Worm (Caenorhabditis elegans): ENCODE results near the gene rmh-2.

The rmh-2 gene

DNA sequence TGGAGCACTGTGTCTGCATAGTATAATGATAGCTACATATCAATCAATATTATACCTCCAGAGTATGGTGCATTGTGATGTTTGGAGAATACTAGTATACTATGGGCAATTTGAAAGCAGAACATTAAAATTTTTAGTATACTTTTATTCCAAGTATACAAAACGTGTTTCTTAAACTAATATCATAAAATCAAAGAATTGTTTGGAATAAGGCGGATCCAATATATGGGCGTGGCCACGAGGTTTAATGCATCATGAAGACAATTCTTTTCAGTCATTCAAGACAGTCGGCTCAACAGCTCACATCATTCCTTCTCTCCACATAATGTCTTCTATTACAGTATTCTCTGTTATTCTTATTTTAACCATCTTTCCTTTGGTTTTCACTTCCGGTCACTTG is 50.7 kb downstream of the rmh-2 start, which contains the start of gene sdz-31:
sdz-31 (plus strand) TSS at position 301 of the 400 bp plus-strand sequence.
- TF ChIP-seq zfh-2 (GFP tag; conservative IDR thresholded peaks at IDR 0.05) (no peak), F33H1.4 (GFP tag; IDR thresholded peaks at IDR 0.05) (no peak), unc-130 (GFP tag; optimal IDR thresholded peaks at IDR 0.05) (no peak), attf-5 (GFP tag; optimal IDR thresholded peaks at IDR 0.05) (no peak), nfya-2 (GFP tag; IDR thresholded peaks at IDR 0.05) (no peak), atf-7 (tag; optimal IDR thresholded peaks at IDR 0.05) (no peak), madf-8 (GFP tag; conservative IDR thresholded peaks at IDR 0.05) (no peak), ama-1 (optimal IDR thresholded peaks at IDR 0.05) (no peak), ama-1 (GFP tag; optimal IDR thresholded peaks at IDR 0.05) (no peak), sea-2 (GFP tag; IDR thresholded peaks at IDR 0.05) (no peak), F52B5.7 (tag; optimal IDR thresholded peaks at IDR 0.05) (no peak), bed-1 (GFP tag; IDR thresholded peaks at IDR 0.05) (no peak), hmg-1.2 (GFP tag; IDR thresholded peaks at IDR 0.05) (no peak), mes-4 (tag; optimal IDR thresholded peaks at IDR 0.05) (no peak), nhr-80 (tag; optimal IDR thresholded peaks at IDR 0.05) (no peak), lin-26 (GFP tag; IDR thresholded peaks at IDR 0.05) (no peak), Y56A3A.18 (GFP tag; IDR thresholded peaks at IDR 0.05) (no peak), aptf-3 (GFP tag; IDR thresholded peaks at IDR 0.05) (no peak), C17E4.6 (GFP tag; IDR thresholded peaks at IDR 0.05) (no peak), efl-1 (GFP tag; optimal IDR thresholded peaks at IDR 0.05) (no peak)

DNA sequence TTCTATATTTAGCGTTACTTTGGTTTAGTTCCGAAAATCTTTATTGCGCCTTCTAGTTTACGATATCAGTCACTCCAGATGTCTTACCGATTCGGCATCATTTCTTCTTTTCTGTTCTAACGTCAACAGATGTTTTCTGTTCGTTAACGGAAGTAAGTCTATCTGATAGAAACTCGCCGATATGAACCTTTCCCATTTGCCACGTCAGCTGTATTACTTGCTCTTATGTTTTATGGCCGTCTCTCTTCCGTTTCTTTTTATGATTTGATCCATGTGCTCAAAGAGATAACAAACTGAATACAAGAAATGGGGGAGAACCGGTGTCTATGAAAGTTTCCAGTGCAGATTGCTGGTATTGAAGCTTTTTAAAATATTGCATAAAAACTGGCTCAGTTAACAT is 51.2 kb downstream of the rmh-2 start, which contains the start of gene srab-26:
srab-26 (minus strand) TSS at position 101 of the 400 bp plus-strand sequence.
- TF ChIP-seq nhr-80 (tag; optimal IDR thresholded peaks at IDR 0.05) (no peak), snpc-4 (GFP tag; optimal IDR thresholded peaks at IDR 0.05) (no peak), snpc-4 (tag; optimal IDR thresholded peaks at IDR 0.05) (no peak), mcd-1 (GFP tag; IDR thresholded peaks at IDR 0.05) (no peak), snpc-1.1 (tag; optimal IDR thresholded peaks at IDR 0.05; ENCODE audit: insufficient read depth) (no peak), ztf-3 (GFP tag; optimal IDR thresholded peaks at IDR 0.05) (no peak), egrh-3 (GFP tag; IDR thresholded peaks at IDR 0.05) (no peak), D2030.7 (GFP tag; IDR thresholded peaks at IDR 0.05) (no peak), hlh-12 (tag; optimal IDR thresholded peaks at IDR 0.05) (no peak), unc-130 (GFP tag; optimal IDR thresholded peaks at IDR 0.05) (no peak), madf-3 (GFP tag; IDR thresholded peaks at IDR 0.05) (no peak), mxl-1 (tag; optimal IDR thresholded peaks at IDR 0.05) (no peak), lin-54 (GFP tag; optimal IDR thresholded peaks at IDR 0.05) (no peak), lin-35 (GFP tag; optimal IDR thresholded peaks at IDR 0.05) (no peak), Y56A3A.18 (GFP tag; IDR thresholded peaks at IDR 0.05) (no peak), pha-4 (tag; optimal IDR thresholded peaks at IDR 0.05) (no peak)

Measured in whole organism, young adult.